Worm (Caenorhabditis elegans): ENCODE results near the gene fbxa-84.

ce11 chrV:15152010-15152409, 30.2 kb upstream of the fbxa-84 start:
- no peak for TF ChIP-seq unc-120 (tag; optimal IDR thresholded peaks at IDR 0.05; ENCODE audit: poor library complexity, severe bottlenecking)
- TF ChIP-seq snpc-4 (tag; optimal IDR thresholded peaks at IDR 0.05) = no peak
- TF ChIP-seq blmp-1 (tag; optimal IDR thresholded peaks at IDR 0.05) = no peak
